Fruit fly (Drosophila melanogaster): ENCODE measurements around the gene zfh2.

The zfh2 gene

dm6 chr4:490760-491317, 10.8 kb upstream of the zfh2 start:
- TF ChIP-seq CG17801 (GFP tag; optimal IDR thresholded peaks at IDR 0.05; ENCODE audit: partially characterized antibody), result no peak

- no peak for TF ChIP-seq CG17801 (GFP tag; optimal IDR thresholded peaks at IDR 0.05; ENCODE audit: partially characterized antibody)
Measured at dm6 chr4:492597-492996, 9.0 kb upstream of the zfh2 start.

DNA sequence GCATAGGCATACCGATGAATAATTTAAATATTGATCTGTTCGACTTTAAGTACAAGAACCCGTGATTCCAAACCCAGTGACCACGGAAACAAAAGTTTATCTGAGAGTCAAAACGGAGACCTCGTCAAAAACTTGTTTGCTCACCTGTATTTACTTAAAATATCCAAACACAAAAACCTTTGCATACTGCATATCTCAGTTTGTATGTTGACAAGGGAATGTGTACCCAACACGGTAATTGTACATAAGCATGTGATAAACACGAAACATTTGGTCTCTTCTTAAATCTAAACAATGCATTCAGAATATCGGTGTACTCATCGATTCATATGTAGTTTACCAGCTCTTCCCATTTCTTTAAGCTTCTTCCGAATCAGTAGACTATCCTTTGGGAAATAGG, 3.9 kb upstream of the zfh2 start:
- TF ChIP-seq CG17801 (GFP tag; optimal IDR thresholded peaks at IDR 0.05; ENCODE audit: partially characterized antibody), result no peak

dm6 chr4:498324-498850, 3.2 kb upstream of the zfh2 start:
- no peak for TF ChIP-seq CG17801 (GFP tag; optimal IDR thresholded peaks at IDR 0.05; ENCODE audit: partially characterized antibody)

- TF ChIP-seq CG17801 (GFP tag; optimal IDR thresholded peaks at IDR 0.05; ENCODE audit: partially characterized antibody), result no peak
Measured at dm6 chr4:499080-499479, 2.5 kb upstream of the zfh2 start.

- no peak for TF ChIP-seq CG17801 (GFP tag; optimal IDR thresholded peaks at IDR 0.05; ENCODE audit: partially characterized antibody)
Measured at dm6 chr4:502510-503087, 989 bp downstream of the zfh2 start.

- TF ChIP-seq CG17801 (GFP tag; optimal IDR thresholded peaks at IDR 0.05; ENCODE audit: partially characterized antibody), result no peak
Measured at dm6 chr4:505112-505619, 3.6 kb downstream of the zfh2 start.

- no peak for TF ChIP-seq CG17801 (GFP tag; optimal IDR thresholded peaks at IDR 0.05; ENCODE audit: partially characterized antibody)
Measured at dm6 chr4:505980-506614, 4.5 kb downstream of the zfh2 start.

dm6 chr4:507252-508202, 5.9 kb downstream of the zfh2 start:
- TF ChIP-seq CG17801 (GFP tag; optimal IDR thresholded peaks at IDR 0.05; ENCODE audit: partially characterized antibody), result no peak

DNA sequence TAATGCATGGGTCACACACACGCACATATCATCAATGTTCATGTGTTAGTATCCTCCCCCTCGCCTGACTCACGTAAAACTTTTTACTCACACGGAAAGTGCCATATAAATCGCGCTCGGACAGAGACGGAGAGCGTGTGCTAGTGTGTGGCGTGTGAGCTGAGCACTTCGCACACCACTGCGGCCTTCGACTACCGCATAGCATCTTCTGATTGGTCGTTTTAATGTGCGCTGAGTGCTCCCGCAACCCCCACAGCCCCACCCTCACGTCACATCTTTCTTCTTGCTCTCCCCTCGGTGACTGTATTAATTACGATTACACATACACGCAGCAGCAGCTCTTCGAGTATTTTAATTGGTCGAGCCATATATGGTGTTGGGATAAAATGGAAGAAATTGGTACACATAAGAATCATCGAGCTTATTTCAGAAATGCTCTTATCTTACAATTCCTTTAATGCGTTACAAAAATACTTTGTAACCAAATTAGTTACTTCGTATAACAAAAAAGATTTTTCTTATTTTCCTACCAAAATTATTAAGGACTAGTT, 6.9 kb downstream of the zfh2 start:
- TF ChIP-seq CG17801 (GFP tag; optimal IDR thresholded peaks at IDR 0.05; ENCODE audit: partially characterized antibody), result no peak

dm6 chr4:509853-510252, 8.2 kb downstream of the zfh2 start:
- no peak for TF ChIP-seq CG17801 (GFP tag; optimal IDR thresholded peaks at IDR 0.05; ENCODE audit: partially characterized antibody)

dm6 chr4:519421-519987, 17.9 kb downstream of the zfh2 start:
- no peak for TF ChIP-seq CG17801 (GFP tag; optimal IDR thresholded peaks at IDR 0.05; ENCODE audit: partially characterized antibody)

- TF ChIP-seq CG17801 (GFP tag; optimal IDR thresholded peaks at IDR 0.05; ENCODE audit: partially characterized antibody), result no peak
Measured at dm6 chr4:554758-555157, 53.1 kb downstream of the zfh2 start.

dm6 chr4:557095-557878, 55.7 kb downstream of the zfh2 start, which contains the start of gene Tdg:
Gene Tdg (minus strand): TSS chr4:557854.
- no peak for TF ChIP-seq CG17801 (GFP tag; optimal IDR thresholded peaks at IDR 0.05; ENCODE audit: partially characterized antibody)
